Worm (Caenorhabditis elegans): ENCODE results near the gene idpb-2.
A peak's percentile ranks its signal among the peaks of the same experiment; 100 is the strongest.

idpb-2 gene

DNA sequence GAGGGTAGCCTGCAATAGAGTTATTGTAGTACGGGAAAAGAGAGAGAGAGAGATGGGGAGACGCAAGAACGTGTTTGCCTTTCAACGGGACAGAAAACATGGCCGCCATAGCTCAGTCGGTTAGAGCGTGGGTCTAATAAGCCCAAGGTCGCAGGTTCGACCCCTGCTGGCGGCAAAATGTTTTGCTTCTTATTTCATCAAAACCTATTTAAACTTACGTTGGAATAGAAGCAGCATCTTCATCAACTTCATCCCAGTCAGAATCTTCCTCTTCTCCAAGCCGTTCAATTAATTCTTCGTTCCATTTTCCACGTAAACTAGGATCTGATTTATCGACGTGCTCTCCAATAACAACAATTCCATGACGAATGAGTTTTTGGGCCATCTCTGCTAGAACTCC lies 36.8 kb downstream of the idpb-2 start (continued):
- TF ChIP-seq ztf-25 (GFP tag; IDR thresholded peaks at IDR 0.05) (peak; percentile 90; the same call in 1 of the 2 replicates), lag-1 (GFP tag; IDR thresholded peaks at IDR 0.05) (no peak), ccch-3 (GFP tag; optimal IDR thresholded peaks at IDR 0.05) (no peak), F22D6.2 (tag; optimal IDR thresholded peaks at IDR 0.05) (no peak), zfh-2 (GFP tag; conservative IDR thresholded peaks at IDR 0.05) (no peak; the same call in 1 of the 2 replicates), lin-54 (GFP tag; optimal IDR thresholded peaks at IDR 0.05) (peak; percentile 76), athp-1 (tag; optimal IDR thresholded peaks at IDR 0.05) (peak; percentile 74), ceh-100 (GFP tag; IDR thresholded peaks at IDR 0.05) (peak; percentile 70), attf-5 (GFP tag; optimal IDR thresholded peaks at IDR 0.05) (peak; percentile 67), Y79H2A.3 (GFP tag; conservative IDR thresholded peaks at IDR 0.05) (peak; percentile 45; the same call in 1 of the 2 replicates), K12H6.12 (tag; optimal IDR thresholded peaks at IDR 0.05) (peak; percentile 36), B0261.1 (tag; optimal IDR thresholded peaks at IDR 0.05) (peak; percentile 93), ekl-4 (GFP tag; IDR thresholded peaks at IDR 0.05) (peak; percentile 63; the same call in 1 of the 2 replicates), ztf-22 (GFP tag; optimal IDR thresholded peaks at IDR 0.05) (no peak), snpc-4 (GFP tag; optimal IDR thresholded peaks at IDR 0.05) (peak; percentile 34), snpc-4 (tag; optimal IDR thresholded peaks at IDR 0.05) (peak in 3 of 4 experiments; percentile 48 to 70 (median 69)), gei-17 (GFP tag; optimal IDR thresholded peaks at IDR 0.05) (no peak), lsy-27 (tag; optimal IDR thresholded peaks at IDR 0.05; ENCODE audit: borderline replicate concordance, insufficient read depth) (peak; percentile 68), let-607 (tag; optimal IDR thresholded peaks at IDR 0.05) (peak in 1 of 2 experiments; percentile 1), F49E8.2 (tag; optimal IDR thresholded peaks at IDR 0.05; ENCODE audit: insufficient read depth) (no peak), ztf-18 (tag; optimal IDR thresholded peaks at IDR 0.05) (peak; percentile 55), Y67H2A.10 (GFP tag; conservative IDR thresholded peaks at IDR 0.05) (no peak), madf-3 (GFP tag; IDR thresholded peaks at IDR 0.05) (no peak), ztf-28 (GFP tag; IDR thresholded peaks at IDR 0.05) (0 out of 2 replicates have a peak, but pooled peaks have one; percentile 14), ztf-3 (GFP tag; optimal IDR thresholded peaks at IDR 0.05) (no peak), cebp-1 (GFP tag; IDR thresholded peaks at IDR 0.05) (peak; percentile 57), cebp-1 (tag; optimal IDR thresholded peaks at IDR 0.05) (peak; percentile 69), ceh-79 (tag; optimal IDR thresholded peaks at IDR 0.05) (peak; percentile 33), unc-130 (GFP tag; optimal IDR thresholded peaks at IDR 0.05) (peak; percentile 46), rcor-1 (GFP tag; IDR thresholded peaks at IDR 0.05) (peak; percentile 65), B0035.1 (tag; optimal IDR thresholded peaks at IDR 0.05) (peak; percentile 43), egl-44 (GFP tag; IDR thresholded peaks at IDR 0.05) (peak; percentile 79; the same call in 1 of the 2 replicates), lsl-1 (GFP tag; optimal IDR thresholded peaks at IDR 0.05) (peak; percentile 60), rec-8 (tag; optimal IDR thresholded peaks at IDR 0.05) (peak in 1 of 2 experiments; percentile 77), chd-7 (tag; optimal IDR thresholded peaks at IDR 0.05) (peak; percentile 74), dpff-1 (tag; optimal IDR thresholded peaks at IDR 0.05) (no peak), lir-1 (GFP tag; conservative IDR thresholded peaks at IDR 0.05) (no peak; the same call in 1 of the 2 replicates), attf-3 (GFP tag; conservative IDR thresholded peaks at IDR 0.05) (peak; percentile 57; the same call in 1 of the 2 replicates), die-1 (tag; optimal IDR thresholded peaks at IDR 0.05) (peak; percentile 81), B0019.2 (GFP tag; conservative IDR thresholded peaks at IDR 0.05) (0 out of 2 replicates have a peak, but pooled peaks have one; percentile 40), ets-4 (GFP tag; optimal IDR thresholded peaks at IDR 0.05) (peak; percentile 7), B0336.3 (GFP tag; IDR thresholded peaks at IDR 0.05) (peak; percentile 79), ceh-40 (GFP tag; IDR thresholded peaks at IDR 0.05) (0 out of 2 replicates have a peak, but pooled peaks have one; percentile 67), tbp1 (GFP tag; optimal IDR thresholded peaks at IDR 0.05) (peak; percentile 98), mcd-1 (GFP tag; IDR thresholded peaks at IDR 0.05) (peak; percentile 67), F33H1.4 (GFP tag; IDR thresholded peaks at IDR 0.05) (peak; percentile 60), ceh-91 (GFP tag; IDR thresholded peaks at IDR 0.05) (peak; percentile 25; the same call in 1 of the 2 replicates)

Measured in whole organism, young adult.